Fruit fly (Drosophila melanogaster) whole organism, wandering third instar larva: ENCODE measurements around the gene Uros1.

Experiments used
- Abd-B ChIP-seq: fragments of >200 bp; optimal IDR thresholded peaks from 2 replicates; lab custom pipeline; 2017; ENCODE audit warnings: missing biosample characterization, missing genetic modification characterization
- CG32264 ChIP-seq: fragments of 200-800 bp; sonication (Bioruptor generic); optimal IDR thresholded peaks from 2 replicates; lab custom pipeline; 2016; ENCODE audit warnings: missing biosample characterization, missing genetic modification characterization
- CG9705 ChIP-seq: fragments of 200-800 bp; sonication (Bioruptor generic); optimal IDR thresholded peaks from 2 replicates; lab custom pipeline; 2018; ENCODE audit warnings: missing biosample characterization, mild to moderate bottlenecking, missing genetic modification characterization
- CrebA ChIP-seq: fragments of 200-800 bp; sonication (Bioruptor generic); optimal IDR thresholded peaks from 2 replicates; lab custom pipeline; 2016; ENCODE audit warnings: missing biosample characterization, mild to moderate bottlenecking, missing genetic modification characterization, borderline replicate concordance
- Dfd ChIP-seq: fragments of >200 bp; optimal IDR thresholded peaks from 2 replicates; lab custom pipeline; 2017; ENCODE audit warnings: missing biosample characterization, missing genetic modification characterization
- Dif ChIP-seq: fragments of 200-275, 200-300 bp; sonication (Bioruptor generic); optimal IDR thresholded peaks from 2 replicates; lab custom pipeline; 2018; ENCODE audit warnings: missing biosample characterization, missing genetic modification characterization; ENCODE audit not compliant: partially characterized antibody
- GATAd ChIP-seq: sonication (Bioruptor generic); optimal IDR thresholded peaks from 2 replicates; lab custom pipeline; 2016; ENCODE audit warnings: missing biosample characterization, missing genetic modification characterization
- HLH106 ChIP-seq: fragments of 200-800 bp; optimal IDR thresholded peaks from 3 replicates; lab custom pipeline; 2019; ENCODE audit warnings: missing biosample characterization, mild to moderate bottlenecking, missing genetic modification characterization, moderate library complexity
- Hnf4 ChIP-seq: fragments of 200-800 bp; sonication (Bioruptor generic); optimal IDR thresholded peaks from 2 replicates; lab custom pipeline; 2016; ENCODE audit warnings: missing biosample characterization, mild to moderate bottlenecking, missing genetic modification characterization
- Hr78 ChIP-seq: fragments of >200 bp; optimal IDR thresholded peaks from 2 replicates; lab custom pipeline; 2017; ENCODE audit warnings: missing biosample characterization, missing genetic modification characterization
- Hr83 ChIP-seq: fragments of 200-300 bp; sonication (Bioruptor generic); optimal IDR thresholded peaks from 2 replicates; lab custom pipeline; 2016; ENCODE audit warnings: missing biosample characterization, mild to moderate bottlenecking, missing genetic modification characterization, moderate library complexity; ENCODE audit not compliant: poor library complexity, severe bottlenecking
- Jra ChIP-seq: sonication (Bioruptor generic); optimal IDR thresholded peaks from 2 replicates; lab custom pipeline; 2016; ENCODE audit warnings: missing biosample characterization, missing genetic modification characterization
- Mio ChIP-seq: sonication (Bioruptor generic); optimal IDR thresholded peaks from 2 replicates; lab custom pipeline; 2016; ENCODE audit warnings: missing biosample characterization, missing genetic modification characterization
- Myc ChIP-seq: fragments of >200 bp; optimal IDR thresholded peaks from 2 replicates; lab custom pipeline; 2017
- N ChIP-seq: fragments of >200 bp; optimal IDR thresholded peaks from 2 replicates; lab custom pipeline; 2018; ENCODE audit warnings: missing biosample characterization, missing external identifiers, missing genetic modification characterization
- OdsH ChIP-seq: fragments of 200-800 bp; sonication (Bioruptor generic); optimal IDR thresholded peaks from 2 replicates; lab custom pipeline; 2016; ENCODE audit warnings: missing biosample characterization, mild to moderate bottlenecking, missing genetic modification characterization
- Rel ChIP-seq, 2 experiments: fragments of 200-800 bp; sonication (Bioruptor generic) in 1 of 2; optimal IDR thresholded peaks; 2 replicates in 1 of 2; 3 replicates in 1 of 2; lab custom pipeline; 2016 to 2019; ENCODE audit warnings: mild to moderate bottlenecking in 2 of 2, missing biosample characterization in 2 of 2, missing genetic modification characterization in 2 of 2, moderate library complexity in 1 of 2
- Sp1 ChIP-seq: fragments of 200-800 bp; sonication (Bioruptor generic); optimal IDR thresholded peaks from 3 replicates; lab custom pipeline; 2019; ENCODE audit warnings: missing biosample characterization, mild to moderate bottlenecking, missing genetic modification characterization, moderate library complexity
- Vsx2 ChIP-seq: fragments of 200-300, 225-300 bp; sonication (Bioruptor generic); optimal IDR thresholded peaks from 2 replicates; lab custom pipeline; 2018; ENCODE audit warnings: missing biosample characterization, missing genetic modification characterization; ENCODE audit not compliant: partially characterized antibody
- br ChIP-seq: fragments of 200-800 bp; sonication (Bioruptor generic); optimal IDR thresholded peaks from 2 replicates; lab custom pipeline; 2016; ENCODE audit warnings: missing biosample characterization, missing genetic modification characterization
- brk ChIP-seq: fragments of 200-800 bp; sonication (Bioruptor generic); optimal IDR thresholded peaks from 2 replicates; lab custom pipeline; 2016; ENCODE audit warnings: missing biosample characterization, mild to moderate bottlenecking, missing genetic modification characterization
- dl ChIP-seq, 2 experiments: fragments of 175-275, 200-275 bp in 1 of 2; fragments of 200-275 bp in 1 of 2; sonication (Bioruptor generic); optimal IDR thresholded peaks; lab custom pipeline; 2018; ENCODE audit warnings: mild to moderate bottlenecking in 2 of 2, missing biosample characterization in 2 of 2, missing genetic modification characterization in 2 of 2, moderate library complexity in 2 of 2; ENCODE audit not compliant: partially characterized antibody in 2 of 2, insufficient read depth in 1 of 2
- dmrt93B ChIP-seq: fragments of 200-800 bp; sonication (Bioruptor generic); optimal IDR thresholded peaks from 2 replicates; lab custom pipeline; 2018; ENCODE audit warnings: missing biosample characterization, mild to moderate bottlenecking, missing genetic modification characterization
- dsf ChIP-seq: sonication (Bioruptor generic); optimal IDR thresholded peaks from 2 replicates; lab custom pipeline; 2016; ENCODE audit warnings: missing biosample characterization, missing genetic modification characterization, borderline replicate concordance
- ey ChIP-seq: fragments of 200-800 bp; sonication (Bioruptor generic); optimal IDR thresholded peaks from 2 replicates; lab custom pipeline; 2016; ENCODE audit warnings: missing biosample characterization, missing genetic modification characterization
- foxo ChIP-seq, 2 experiments: fragments of 200-800 bp; sonication (Bioruptor generic); optimal IDR thresholded peaks; 2 replicates in 1 of 2; 3 replicates in 1 of 2; lab custom pipeline; 2016 to 2017; ENCODE audit warnings: missing biosample characterization in 2 of 2, missing genetic modification characterization in 2 of 2
- fru ChIP-seq: fragments of 200-800 bp; sonication (Bioruptor generic); optimal IDR thresholded peaks from 3 replicates; lab custom pipeline; 2016; ENCODE audit warnings: missing biosample characterization, mild to moderate bottlenecking, missing genetic modification characterization
- h ChIP-seq: fragments of 200-800 bp; sonication (Bioruptor generic); optimal IDR thresholded peaks from 3 replicates; lab custom pipeline; 2016; ENCODE audit warnings: missing biosample characterization, mild to moderate bottlenecking, missing genetic modification characterization
- jim ChIP-seq: fragments of 175-275, 200-325 bp; sonication (Bioruptor generic); optimal IDR thresholded peaks from 2 replicates; lab custom pipeline; 2016; ENCODE audit warnings: missing biosample characterization, mild to moderate bottlenecking, missing genetic modification characterization
- lola ChIP-seq: fragments of >200 bp; optimal IDR thresholded peaks from 2 replicates; lab custom pipeline; 2017; ENCODE audit warnings: missing biosample characterization, missing genetic modification characterization
- pan ChIP-seq: fragments of >200 bp; optimal IDR thresholded peaks from 2 replicates; lab custom pipeline; 2017
- psq ChIP-seq: fragments of 200-800 bp; sonication (Bioruptor generic); optimal IDR thresholded peaks from 3 replicates; lab custom pipeline; 2017; ENCODE audit warnings: missing biosample characterization, mild to moderate bottlenecking, missing genetic modification characterization, moderate library complexity
- rgr ChIP-seq: fragments of 200-800 bp; sonication (Bioruptor generic); optimal IDR thresholded peaks from 3 replicates; lab custom pipeline; 2016; ENCODE audit warnings: missing biosample characterization, mild to moderate bottlenecking, missing genetic modification characterization
- sage ChIP-seq: fragments of 200-800 bp; sonication (Bioruptor generic); optimal IDR thresholded peaks from 2 replicates; lab custom pipeline; 2016; ENCODE audit warnings: missing biosample characterization, mild to moderate bottlenecking, missing genetic modification characterization
- sv ChIP-seq: fragments of 200-800 bp; sonication (Bioruptor generic); optimal IDR thresholded peaks from 3 replicates; lab custom pipeline; 2016; ENCODE audit warnings: missing biosample characterization, missing genetic modification characterization
- tai ChIP-seq: sonication (Bioruptor generic); optimal IDR thresholded peaks from 2 replicates; lab custom pipeline; 2016; ENCODE audit warnings: missing biosample characterization, missing genetic modification characterization
- usp ChIP-seq: fragments of >200 bp; optimal IDR thresholded peaks from 2 replicates; lab custom pipeline; 2017; ENCODE audit warnings: missing biosample characterization, missing genetic modification characterization
- woc ChIP-seq: sonication (Bioruptor generic); optimal IDR thresholded peaks from 2 replicates; lab custom pipeline; 2016; ENCODE audit warnings: missing biosample characterization, mild to moderate bottlenecking, missing genetic modification characterization

Uros1 gene

dm6 chrX:8861267-8861666, 38.8 kb downstream of the Uros1 start:
- TF ChIP-seq dmrt93B (GFP tag; lab: Kevin White, UChicago): peak; percentile 70
- TF ChIP-seq Dif (GFP tag; lab: Kevin White, UChicago): no peak
- peak; percentile 70 for TF ChIP-seq CG32264
- TF ChIP-seq Mio: no peak
- no peak for TF ChIP-seq Vsx2 (GFP tag; lab: Kevin White, UChicago)
- TF ChIP-seq psq: peak; percentile 73
- TF ChIP-seq Jra (GFP tag; lab: Kevin White, UChicago): peak; percentile 58
- peak; percentile 86 for TF ChIP-seq Sp1 (GFP tag; lab: Kevin White, UChicago)
- no peak for TF ChIP-seq sv (GFP tag; lab: Kevin White, UChicago)
- TF ChIP-seq h: peak; percentile 90
- TF ChIP-seq Dfd: no peak
- TF ChIP-seq brk (GFP tag; lab: Kevin White, UChicago): peak; percentile 63
- peak; percentile 70 for TF ChIP-seq tai (GFP tag; lab: Kevin White, UChicago)
- peak; percentile 6 for TF ChIP-seq dsf (GFP tag; lab: Kevin White, UChicago)
- no peak for TF ChIP-seq usp (GFP tag; lab: Kevin White, UChicago)
- peak; percentile 85 for TF ChIP-seq fru (GFP tag; lab: Kevin White, UChicago)
- TF ChIP-seq br (GFP tag; lab: Kevin White, UChicago): peak; percentile 89
- peak; percentile 25 for TF ChIP-seq GATAd (GFP tag; lab: Kevin White, UChicago)
- no peak for TF ChIP-seq Abd-B (GFP tag; lab: Kevin White, UChicago)
- TF ChIP-seq Hr78 (GFP tag; lab: Kevin White, UChicago): no peak
- peak; percentile 89 for TF ChIP-seq ey (GFP tag; lab: Kevin White, UChicago)
- no peak for TF ChIP-seq jim (GFP tag; lab: Kevin White, UChicago)
- no peak for TF ChIP-seq CrebA
- no peak for TF ChIP-seq N (GFP tag; lab: Kevin White, UChicago)
- TF ChIP-seq woc (GFP tag; lab: Kevin White, UChicago): peak; percentile 64
- TF ChIP-seq dl (GFP tag; optimal IDR thresholded peaks at IDR 0.05; lab: Kevin White, UChicago; ENCODE audit: insufficient read depth in 1 of 2, partially characterized antibody in 2 of 2): no peak
- peak; percentile 81 for TF ChIP-seq HLH106 (tag; lab: Kevin White, UChicago)
- no peak for TF ChIP-seq pan (lab: Kevin White, UChicago)
- TF ChIP-seq rgr (GFP tag; lab: Kevin White, UChicago): peak; percentile 90
- no peak for TF ChIP-seq Rel (GFP tag; optimal IDR thresholded peaks at IDR 0.05; lab: Kevin White, UChicago)
- TF ChIP-seq Rel (tag; optimal IDR thresholded peaks at IDR 0.05; lab: Kevin White, UChicago): peak; percentile 43
- no peak for TF ChIP-seq Hr83 (GFP tag; lab: Kevin White, UChicago)
- TF ChIP-seq CG9705 (GFP tag; lab: Kevin White, UChicago): peak; percentile 69
- TF ChIP-seq Hnf4 (GFP tag; lab: Kevin White, UChicago): peak; percentile 86
- peak; percentile 82 for TF ChIP-seq OdsH (GFP tag; lab: Kevin White, UChicago)
- no peak for TF ChIP-seq Myc
- peak in 1 of 2 experiments; percentile 90 for TF ChIP-seq foxo (GFP tag; optimal IDR thresholded peaks at IDR 0.05; lab: Kevin White, UChicago)
- peak; percentile 72 for TF ChIP-seq sage
- no peak for TF ChIP-seq lola
- TF ChIP-seq, all 38 proteins: peak for 22

- TF ChIP-seq dsf (GFP tag; lab: Kevin White, UChicago) (no peak), ey (GFP tag; lab: Kevin White, UChicago) (no peak), psq (no peak)
Measured at dm6 chrX:8859517-8859916, 40.5 kb downstream of the Uros1 start.

dm6 chrX:8858679-8859078, 41.4 kb downstream of the Uros1 start:
- TF ChIP-seq dmrt93B (GFP tag; lab: Kevin White, UChicago) (no peak), foxo (GFP tag; optimal IDR thresholded peaks at IDR 0.05; lab: Kevin White, UChicago) (no peak), br (GFP tag; lab: Kevin White, UChicago) (no peak), Hr83 (GFP tag; lab: Kevin White, UChicago) (no peak), HLH106 (tag; lab: Kevin White, UChicago) (no peak), Dfd (no peak), sv (GFP tag; lab: Kevin White, UChicago) (no peak), Vsx2 (GFP tag; lab: Kevin White, UChicago) (no peak)
- TF ChIP-seq, all 38 proteins: peak for 0
